Fruit fly (Drosophila melanogaster) whole organism: ENCODE results near the gene CG6295.

Experiments used
- CG8478 ChIP-seq: fragments of >200 bp; optimal IDR thresholded peaks from 2 replicates; lab custom pipeline; 2018; ENCODE audit warnings: inconsistent platforms
- Dll ChIP-seq: fragments of >200 bp; optimal IDR thresholded peaks from 2 replicates; lab custom pipeline; 2017
- EcR ChIP-seq, 2 experiments: fragments of >200 bp; optimal IDR thresholded peaks; 2 replicates each; lab custom pipeline; 2017; ENCODE audit warnings: missing biosample characterization in 2 of 2, missing genetic modification characterization in 2 of 2, missing genetic modification reagents in 2 of 2
- pan ChIP-seq: fragments of >200 bp; optimal IDR thresholded peaks from 2 replicates; lab custom pipeline; 2017
- usp ChIP-seq: fragments of >200 bp; optimal IDR thresholded peaks from 2 replicates; lab custom pipeline; 2017; ENCODE audit warnings: missing biosample characterization, missing genetic modification characterization, mixed read lengths

- TF ChIP-seq CG8478 (lab: Kevin White, UChicago) (no peak), Dll (lab: Kevin White, UChicago) (no peak), usp (GFP tag; lab: Kevin White, UChicago) (no peak), EcR (GFP tag; optimal IDR thresholded peaks at IDR 0.05; lab: Kevin White, UChicago) (no peak), pan (no peak)
These were observed 39.1 kb downstream of the CG6295 start for dm6 chr3R:26967587-26968312.
